Worm (Caenorhabditis elegans) whole organism, late embryonic: ENCODE data around the gene rsf-1.
A peak's percentile ranks its signal among the peaks of the same experiment; 100 is the strongest.

Experiments
- C08G9.2 ChIP-seq: sonication (generic microtip); optimal IDR thresholded peaks from 2 replicates; lab custom pipeline; 2016; ENCODE audit warnings: mild to moderate bottlenecking, missing genetic modification characterization, moderate library complexity, missing compliant biosample characterization
- C38D4.7 ChIP-seq: fragments of 200-800 bp; sonication (Bioruptor generic); optimal IDR thresholded peaks from 2 replicates; lab custom pipeline; 2018; ENCODE audit warnings: mild to moderate bottlenecking, missing genetic modification characterization, moderate library complexity, missing compliant biosample characterization
- T23F11.4 ChIP-seq: fragments of 200-800 bp; sonication (Bioruptor generic); optimal IDR thresholded peaks from 2 replicates; lab custom pipeline; 2018; ENCODE audit warnings: mild to moderate bottlenecking, missing genetic modification characterization, missing compliant biosample characterization
- ahr-1 ChIP-seq: sonication (generic microtip); optimal IDR thresholded peaks from 2 replicates; lab custom pipeline; 2016; ENCODE audit warnings: missing genetic modification characterization, missing compliant biosample characterization
- ama-1 ChIP-seq: fragments of 150-350 bp; optimal IDR thresholded peaks from 2 replicates; lab custom pipeline; 2014
- ceh-14 ChIP-seq: sonication (generic microtip); optimal IDR thresholded peaks from 2 replicates; lab custom pipeline; 2016; ENCODE audit warnings: missing genotype, missing genetic modification characterization, missing compliant biosample characterization
- ceh-18 ChIP-seq: sonication (generic microtip); optimal IDR thresholded peaks from 2 replicates; lab custom pipeline; 2016; ENCODE audit warnings: missing genetic modification characterization, missing compliant biosample characterization
- ceh-19 ChIP-seq: fragments of 200-800 bp; sonication (Bioruptor generic); optimal IDR thresholded peaks from 2 replicates; lab custom pipeline; 2018; ENCODE audit warnings: mild to moderate bottlenecking, missing genetic modification characterization, missing compliant biosample characterization
- ceh-22 ChIP-seq: sonication (generic microtip); optimal IDR thresholded peaks from 2 replicates; lab custom pipeline; 2017; ENCODE audit warnings: missing biosample characterization, missing genetic modification characterization
- ceh-34 ChIP-seq: sonication (generic microtip); optimal IDR thresholded peaks from 2 replicates; lab custom pipeline; 2016; ENCODE audit warnings: mild to moderate bottlenecking, missing genetic modification characterization, missing compliant biosample characterization
- ceh-9 ChIP-seq: sonication (generic microtip); optimal IDR thresholded peaks from 2 replicates; lab custom pipeline; 2016; ENCODE audit warnings: mild to moderate bottlenecking, missing genetic modification characterization, inconsistent platforms, missing compliant biosample characterization
- che-1 ChIP-seq: sonication (generic microtip); optimal IDR thresholded peaks from 2 replicates; lab custom pipeline; 2016; ENCODE audit warnings: mild to moderate bottlenecking, missing genetic modification characterization, missing compliant biosample characterization
- elt-2 ChIP-seq: sonication (generic microtip); optimal IDR thresholded peaks from 2 replicates; lab custom pipeline; 2016; ENCODE audit warnings: missing genetic modification reagents, missing genetic modification characterization, missing compliant biosample characterization
- elt-4 ChIP-seq: sonication (generic microtip); optimal IDR thresholded peaks from 2 replicates; lab custom pipeline; 2016; ENCODE audit warnings: missing genetic modification characterization, missing compliant biosample characterization
- fkh-6 ChIP-seq: sonication (generic microtip); optimal IDR thresholded peaks from 2 replicates; lab custom pipeline; 2016; ENCODE audit warnings: missing genetic modification characterization, missing compliant biosample characterization
- hlh-15 ChIP-seq: sonication (generic microtip); optimal IDR thresholded peaks from 2 replicates; lab custom pipeline; 2016; ENCODE audit warnings: missing genetic modification characterization, missing compliant biosample characterization
- hlh-6 ChIP-seq: sonication (generic microtip); optimal IDR thresholded peaks from 2 replicates; lab custom pipeline; 2016; ENCODE audit warnings: missing genotype, missing genetic modification characterization, missing compliant biosample characterization
- lim-6 ChIP-seq: sonication (generic microtip); optimal IDR thresholded peaks from 2 replicates; lab custom pipeline; 2016; ENCODE audit warnings: missing genetic modification characterization, missing compliant biosample characterization
- lin-11 ChIP-seq: fragments of 200-800 bp; sonication (Bioruptor generic); optimal IDR thresholded peaks from 2 replicates; lab custom pipeline; 2018; ENCODE audit warnings: mild to moderate bottlenecking, missing genetic modification characterization, missing compliant biosample characterization
- pag-3 ChIP-seq: sonication (generic microtip); optimal IDR thresholded peaks from 2 replicates; lab custom pipeline; 2016; ENCODE audit warnings: missing compliant biosample characterization, missing genetic modification characterization, borderline replicate concordance
- pax-1 ChIP-seq: fragments of 150-350 bp; optimal IDR thresholded peaks from 2 replicates; lab custom pipeline; 2014; ENCODE audit warnings: missing biosample characterization, missing genetic modification characterization
- pha-2 ChIP-seq: sonication (generic microtip); optimal IDR thresholded peaks from 2 replicates; lab custom pipeline; 2017; ENCODE audit warnings: mild to moderate bottlenecking, missing genetic modification characterization, missing compliant biosample characterization
- pqm-1 ChIP-seq: sonication (generic microtip); optimal IDR thresholded peaks from 2 replicates; lab custom pipeline; 2016; ENCODE audit warnings: missing genetic modification characterization, missing compliant biosample characterization
- pros-1 ChIP-seq: fragments of 150-350 bp; optimal IDR thresholded peaks from 2 replicates; lab custom pipeline; 2014; ENCODE audit warnings: missing biosample characterization, missing genetic modification reagents, missing genetic modification characterization
- rnt-1 ChIP-seq: sonication (generic microtip); optimal IDR thresholded peaks from 2 replicates; lab custom pipeline; 2016; ENCODE audit warnings: missing genetic modification characterization, missing compliant biosample characterization
- sdc-2 ChIP-seq: sonication (generic microtip); optimal IDR thresholded peaks from 2 replicates; lab custom pipeline; 2016; ENCODE audit warnings: missing genotype, missing genetic modification characterization, missing compliant biosample characterization
- syd-9 ChIP-seq: sonication (generic microtip); optimal IDR thresholded peaks from 2 replicates; lab custom pipeline; 2016; ENCODE audit warnings: mild to moderate bottlenecking, missing genetic modification characterization, moderate library complexity, missing compliant biosample characterization
- tbx-2 ChIP-seq: sonication (generic microtip); optimal IDR thresholded peaks from 2 replicates; lab custom pipeline; 2016; ENCODE audit warnings: missing genetic modification characterization, missing compliant biosample characterization
- tbx-7 ChIP-seq: sonication (generic microtip); optimal IDR thresholded peaks from 2 replicates; lab custom pipeline; 2016; ENCODE audit warnings: missing genotype, missing genetic modification characterization, missing compliant biosample characterization
- unc-3 ChIP-seq, 2 experiments: fragments of 200-800 bp in 1 of 2; sonication (Bioruptor generic) in 1 of 2; sonication (generic microtip) in 1 of 2; conservative IDR thresholded peaks in 1 of 2; optimal IDR thresholded peaks in 1 of 2; 2 replicates each; pipeline versions ENCODE4 v1.3.6 to Lab custom; 2016 to 2022; ENCODE audit warnings: missing compliant biosample characterization in 2 of 2, missing genetic modification characterization in 2 of 2, missing genetic modification reagents in 1 of 2
- unc-42 ChIP-seq: sonication (generic microtip); optimal IDR thresholded peaks from 2 replicates; lab custom pipeline; 2016; ENCODE audit warnings: missing genotype, missing genetic modification characterization, missing compliant biosample characterization
- unc-55 ChIP-seq: sonication (generic microtip); optimal IDR thresholded peaks from 2 replicates; lab custom pipeline; 2017; ENCODE audit warnings: missing biosample characterization, missing genetic modification reagents, missing genetic modification characterization
- zip-5 ChIP-seq: sonication (generic microtip); optimal IDR thresholded peaks from 2 replicates; lab custom pipeline; 2016; ENCODE audit warnings: missing genetic modification characterization, missing compliant biosample characterization
- ztf-16 ChIP-seq: sonication (generic microtip); optimal IDR thresholded peaks from 2 replicates; lab custom pipeline; 2017; ENCODE audit warnings: missing genetic modification characterization, missing compliant biosample characterization

The rsf-1 gene

DNA sequence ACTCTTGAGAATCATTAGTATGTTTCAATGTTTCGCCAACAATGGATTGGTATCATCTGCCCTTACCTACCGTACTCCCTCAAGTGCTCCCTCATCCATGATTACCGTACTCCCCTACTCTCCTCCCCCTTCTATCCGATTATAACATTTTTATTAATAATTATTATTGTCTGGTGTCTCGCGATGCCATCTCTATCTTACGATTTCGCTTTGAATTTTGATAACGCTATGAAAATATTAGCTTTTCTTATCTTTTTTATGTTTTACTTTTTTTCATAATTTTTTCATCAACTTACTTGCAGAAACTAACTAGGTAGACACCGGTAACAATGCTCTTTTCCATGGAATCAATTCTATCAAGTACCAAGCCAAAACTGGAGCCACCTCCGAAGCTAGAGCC lies 24.5 kb upstream of the rsf-1 start, which contains the start of gene unc-130:
TSS of gene unc-130 (plus strand) at position 301 of the 400 bp plus-strand sequence.
- TF ChIP-seq C08G9.2 (tag; lab: Kevin White, UChicago) (no peak), ceh-9 (no peak), lin-11 (tag; lab: Kevin White, UChicago) (no peak), rnt-1 (tag; lab: Kevin White, UChicago) (no peak), pqm-1 (tag; lab: Kevin White, UChicago) (no peak), ama-1 (lab: Kevin White, UChicago) (no peak), hlh-15 (tag; lab: Kevin White, UChicago) (no peak), C38D4.7 (GFP tag; lab: Kevin White, UChicago) (no peak), tbx-2 (tag; lab: Kevin White, UChicago) (no peak), lim-6 (no peak), syd-9 (tag; lab: Kevin White, UChicago) (no peak), sdc-2 (tag; lab: Kevin White, UChicago) (no peak), hlh-6 (tag; lab: Kevin White, UChicago) (no peak), T23F11.4 (GFP tag; lab: Kevin White, UChicago) (no peak)

DNA sequence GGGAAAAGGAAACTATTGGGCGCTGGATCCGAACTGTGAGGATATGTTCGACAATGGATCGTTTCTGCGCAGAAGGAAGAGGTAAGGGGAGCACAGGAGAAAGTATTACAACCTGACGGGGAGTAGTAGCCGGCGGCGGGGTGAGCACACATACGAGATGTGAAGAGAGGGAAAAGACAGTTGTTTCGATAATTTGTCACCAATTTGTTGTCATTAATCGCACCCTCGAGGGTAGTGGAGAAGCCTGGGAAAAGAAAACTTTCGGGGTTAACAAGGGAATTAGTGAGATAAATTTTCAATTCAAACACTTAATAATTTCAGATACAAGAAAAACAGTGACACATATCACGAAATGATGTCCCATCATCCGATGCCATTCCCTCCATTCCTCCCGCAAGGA lies 23.2 kb upstream of the rsf-1 start:
- TF ChIP-seq che-1 (tag; lab: Kevin White, UChicago) = no peak
- TF ChIP-seq ceh-19 (GFP tag; lab: Kevin White, UChicago) = no peak
- TF ChIP-seq tbx-2 (tag; lab: Kevin White, UChicago) = peak; percentile 6
- peak; percentile 28 for TF ChIP-seq unc-55 (GFP tag; lab: Kevin White, UChicago)
- TF ChIP-seq lin-11 (tag; lab: Kevin White, UChicago) = no peak
- TF ChIP-seq zip-5 (tag; lab: Kevin White, UChicago) = no peak
- no peak for TF ChIP-seq pag-3 (tag; lab: Kevin White, UChicago)
- no peak for TF ChIP-seq ceh-14 (tag; lab: Kevin White, UChicago)

DNA sequence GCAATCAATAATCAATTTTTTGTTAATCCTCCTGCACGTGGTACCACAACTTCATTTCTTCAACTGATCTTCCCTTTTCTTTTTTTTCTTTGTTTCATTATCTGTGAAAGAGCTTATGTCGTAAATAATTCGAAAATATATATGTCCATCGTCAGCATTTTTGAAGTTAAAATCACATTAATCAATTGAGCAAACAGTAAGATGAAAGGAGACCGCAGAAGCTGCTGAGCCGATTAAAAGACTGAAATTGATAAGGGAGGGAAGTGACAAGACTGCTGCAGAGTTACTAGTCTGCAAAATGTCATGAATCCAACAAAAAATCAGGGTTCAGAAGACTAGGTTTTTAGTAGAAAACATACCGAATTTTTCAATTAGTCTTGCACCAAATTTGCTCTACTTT lies 22.4 kb upstream of the rsf-1 start:
- TF ChIP-seq elt-4 (tag; lab: Kevin White, UChicago) = no peak
- TF ChIP-seq ama-1 (lab: Kevin White, UChicago) = no peak
- no peak for TF ChIP-seq unc-3 (GFP tag; conservative IDR thresholded peaks at IDR 0.05; lab: Robert Waterston, UW)
- TF ChIP-seq unc-3 (tag; optimal IDR thresholded peaks at IDR 0.05; lab: Kevin White, UChicago) = no peak
- no peak for TF ChIP-seq ceh-18 (tag; lab: Kevin White, UChicago)
- no peak for TF ChIP-seq ahr-1 (tag; lab: Kevin White, UChicago)
- TF ChIP-seq ceh-34 (tag; lab: Kevin White, UChicago) = no peak
- TF ChIP-seq unc-42 (tag; lab: Kevin White, UChicago) = no peak
- TF ChIP-seq tbx-7 (tag; lab: Kevin White, UChicago) = no peak
- TF ChIP-seq unc-55 (GFP tag; lab: Kevin White, UChicago) = no peak
- no peak for TF ChIP-seq che-1 (tag; lab: Kevin White, UChicago)
- no peak for TF ChIP-seq ceh-22
- TF ChIP-seq fkh-6 (tag; lab: Kevin White, UChicago) = no peak
- TF ChIP-seq pha-2 (tag; lab: Kevin White, UChicago) = no peak

DNA sequence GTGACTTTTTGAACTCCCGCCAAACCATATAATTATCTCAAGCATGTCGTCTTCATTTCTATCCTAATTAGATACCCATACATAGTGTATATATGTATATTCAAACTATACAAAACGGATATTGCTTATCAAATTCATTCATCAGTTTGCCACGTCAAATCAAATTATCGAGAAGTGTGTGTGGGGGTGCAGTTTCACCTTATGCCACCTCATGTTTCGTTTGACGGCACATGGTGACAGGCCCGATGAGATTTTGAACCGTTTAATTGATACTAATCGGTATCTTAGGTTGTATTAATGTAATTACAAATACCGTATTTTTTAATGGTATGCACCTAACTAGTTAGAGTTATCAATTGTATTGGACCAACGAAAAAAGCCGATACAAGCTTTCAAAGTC lies 21.5 kb upstream of the rsf-1 start:
- no peak for TF ChIP-seq pax-1 (tag; lab: Kevin White, UChicago)
- no peak for TF ChIP-seq ztf-16 (tag; lab: Kevin White, UChicago)
- no peak for TF ChIP-seq ceh-14 (tag; lab: Kevin White, UChicago)
- no peak for TF ChIP-seq pros-1

DNA sequence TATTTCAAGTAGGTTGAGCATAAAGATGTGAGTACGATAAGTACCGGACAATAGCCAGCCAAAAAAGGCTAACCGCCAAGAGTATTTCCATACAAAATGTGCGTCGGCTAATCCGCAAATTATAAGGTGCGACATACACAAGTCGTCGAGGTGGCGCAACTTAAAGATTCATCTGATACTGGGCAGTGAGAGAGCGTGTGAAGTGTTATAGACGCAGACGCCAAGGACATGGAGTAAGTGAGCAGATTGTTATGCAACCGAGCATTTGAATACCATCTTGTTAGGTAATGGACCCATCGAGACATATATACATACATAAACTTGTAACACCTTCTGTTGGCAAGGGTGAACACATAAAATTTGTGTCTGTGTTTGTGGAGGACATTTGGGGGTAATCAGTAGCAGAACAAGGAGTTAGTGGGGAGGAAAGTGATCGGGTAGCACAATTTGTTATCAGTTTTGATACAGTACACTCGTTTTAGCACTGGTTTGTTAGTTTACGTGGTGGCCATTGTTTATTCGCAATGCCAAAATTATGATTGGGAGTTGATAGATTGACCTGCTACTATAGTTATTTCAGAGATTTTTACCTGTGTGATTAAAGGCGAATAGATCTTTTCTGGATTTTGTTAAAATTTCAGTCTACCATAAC lies 20.8 kb upstream of the rsf-1 start:
- TF ChIP-seq elt-2 (tag; lab: Kevin White, UChicago) (peak; percentile 36), elt-4 (tag; lab: Kevin White, UChicago) (no peak), tbx-2 (tag; lab: Kevin White, UChicago) (peak; percentile 59)
